Worm (Caenorhabditis elegans) whole organism, young adult: ENCODE results near the gene C27F2.9.
A peak's percentile ranks its signal among the peaks of the same experiment; 100 is the strongest.

ENCODE experiments used
- C17E4.6 ChIP-seq: fragments of 200-800 bp; sonication (Bioruptor generic); IDR thresholded peaks from 2 replicates; pipeline ENCODE4 v1.3.6; 2022; ENCODE audit warnings: missing genetic modification reagents, missing genetic modification characterization, missing compliant biosample characterization
- D2030.7 ChIP-seq: fragments of 200-800 bp; sonication (Bioruptor generic); IDR thresholded peaks from 2 replicates; pipeline ENCODE4 v1.3.6; 2022; ENCODE audit warnings: missing genetic modification reagents, missing genetic modification characterization, missing compliant biosample characterization
- F49E8.2 ChIP-seq: sonication (generic microtip); optimal IDR thresholded peaks from 3 replicates; lab custom pipeline; 2017; ENCODE audit warnings: missing genetic modification characterization, mild to moderate bottlenecking, missing compliant biosample characterization, antibody characterized with exemption, moderate library complexity; ENCODE audit not compliant: insufficient read depth
- F57A8.1 ChIP-seq: fragments of 200-800 bp; sonication (Bioruptor generic); optimal IDR thresholded peaks from 2 replicates; lab custom pipeline; 2018; ENCODE audit warnings: mild to moderate bottlenecking, missing genetic modification characterization, moderate library complexity, missing compliant biosample characterization
- F57C9.4 ChIP-seq: sonication (generic microtip); optimal IDR thresholded peaks from 2 replicates; lab custom pipeline; 2017; ENCODE audit warnings: mild to moderate bottlenecking, missing genetic modification characterization, missing compliant biosample characterization
- T07F8.4 ChIP-seq: sonication (generic microtip); optimal IDR thresholded peaks from 2 replicates; lab custom pipeline; 2016; ENCODE audit warnings: mild to moderate bottlenecking, missing genetic modification characterization, moderate library complexity, missing compliant biosample characterization
- Y67H2A.10 ChIP-seq: fragments of 200-800 bp; sonication (Bioruptor generic); conservative IDR thresholded peaks from 2 replicates; pipeline ENCODE4 v1.3.6; 2022; ENCODE audit warnings: missing genetic modification reagents, missing genetic modification characterization, missing compliant biosample characterization
- Y79H2A.3 ChIP-seq: fragments of 200-800 bp; sonication (Bioruptor generic); conservative IDR thresholded peaks from 2 replicates; pipeline ENCODE4 v1.3.6; 2022; ENCODE audit warnings: missing genetic modification reagents, missing genetic modification characterization, missing compliant biosample characterization
- ZK185.1 ChIP-seq: sonication (generic microtip); optimal IDR thresholded peaks from 2 replicates; lab custom pipeline; 2016; ENCODE audit warnings: mild to moderate bottlenecking, missing genetic modification characterization, missing compliant biosample characterization; ENCODE audit not compliant: poor library complexity, severe bottlenecking
- ama-1 ChIP-seq, 3 experiments: fragments of 150-350 bp in 1 of 3; sonication (generic microtip) in 2 of 3; optimal IDR thresholded peaks; 2 replicates each; lab custom pipeline; 2014 to 2018; ENCODE audit warnings: missing biosample characterization in 2 of 3, missing genetic modification characterization in 2 of 3, missing genetic modification reagents in 2 of 3
- athp-1 ChIP-seq: sonication (generic microtip); optimal IDR thresholded peaks from 2 replicates; lab custom pipeline; 2017; ENCODE audit warnings: mild to moderate bottlenecking, missing genetic modification characterization, missing compliant biosample characterization
- attf-5 ChIP-seq: fragments of 200-800 bp; sonication (Bioruptor generic); optimal IDR thresholded peaks from 2 replicates; lab custom pipeline; 2018; ENCODE audit warnings: mild to moderate bottlenecking, missing genetic modification characterization, missing compliant biosample characterization
- bed-2 ChIP-seq: fragments of 200-800 bp; sonication (Bioruptor generic); IDR thresholded peaks from 2 replicates; pipeline ENCODE4 v1.3.6; 2022; ENCODE audit warnings: missing genetic modification reagents, missing genetic modification characterization, missing compliant biosample characterization
- ccch-3 ChIP-seq: fragments of 200-800 bp; sonication (Bioruptor generic); optimal IDR thresholded peaks from 2 replicates; lab custom pipeline; 2018; ENCODE audit warnings: mild to moderate bottlenecking, missing genetic modification characterization, missing compliant biosample characterization
- cebp-1 ChIP-seq, 2 experiments: fragments of 200-800 bp in 1 of 2; sonication (Bioruptor generic) in 1 of 2; sonication (generic microtip) in 1 of 2; IDR thresholded peaks in 1 of 2; optimal IDR thresholded peaks in 1 of 2; 2 replicates each; pipeline versions ENCODE4 v1.3.6 to Lab custom; 2017 to 2022; ENCODE audit warnings: missing compliant biosample characterization in 2 of 2, missing genetic modification characterization in 2 of 2, mild to moderate bottlenecking in 1 of 2, missing genetic modification reagents in 1 of 2, moderate library complexity in 1 of 2
- cebp-2 ChIP-seq: fragments of 200-800 bp; sonication (Bioruptor generic); IDR thresholded peaks from 2 replicates; pipeline ENCODE4 v1.3.6; 2022; ENCODE audit warnings: missing genetic modification characterization, missing compliant biosample characterization
- ceh-27 ChIP-seq: fragments of 200-800 bp; sonication (Bioruptor generic); optimal IDR thresholded peaks from 2 replicates; lab custom pipeline; 2018; ENCODE audit warnings: mild to moderate bottlenecking, missing genetic modification characterization, moderate library complexity, missing compliant biosample characterization
- ceh-58 ChIP-seq: fragments of 200-800 bp; sonication (Bioruptor generic); IDR thresholded peaks from 2 replicates; pipeline ENCODE4 v1.3.6; 2022; ENCODE audit warnings: missing genetic modification characterization, missing compliant biosample characterization
- ceh-79 ChIP-seq: sonication (generic microtip); optimal IDR thresholded peaks from 2 replicates; lab custom pipeline; 2017; ENCODE audit warnings: mild to moderate bottlenecking, missing genetic modification characterization, missing compliant biosample characterization
- egl-44 ChIP-seq: fragments of 200-800 bp; sonication (Bioruptor generic); IDR thresholded peaks from 2 replicates; pipeline ENCODE4 v1.3.6; 2022; ENCODE audit warnings: missing genetic modification reagents, missing genetic modification characterization, missing compliant biosample characterization
- egrh-3 ChIP-seq: fragments of 200-800 bp; sonication (Bioruptor generic); IDR thresholded peaks from 2 replicates; pipeline ENCODE4 v1.3.6; 2022; ENCODE audit warnings: missing genetic modification reagents, missing genetic modification characterization, missing compliant biosample characterization
- fkh-3 ChIP-seq: sonication (generic microtip); optimal IDR thresholded peaks from 2 replicates; lab custom pipeline; 2016; ENCODE audit warnings: mild to moderate bottlenecking, missing genetic modification characterization, missing compliant biosample characterization
- gei-17 ChIP-seq: fragments of 200-800 bp; sonication (Bioruptor generic); optimal IDR thresholded peaks from 2 replicates; lab custom pipeline; 2018; ENCODE audit warnings: mild to moderate bottlenecking, missing genetic modification characterization, missing compliant biosample characterization
- him-1 ChIP-seq: sonication (generic microtip); optimal IDR thresholded peaks from 2 replicates; lab custom pipeline; 2016; ENCODE audit warnings: missing genotype, missing genetic modification reagents, missing genetic modification characterization, missing compliant biosample characterization
- hrde-1 ChIP-seq: sonication (generic microtip); optimal IDR thresholded peaks from 2 replicates; lab custom pipeline; 2016; ENCODE audit warnings: missing genetic modification characterization, mild to moderate bottlenecking, missing compliant biosample characterization, moderate library complexity, missing genotype, missing genetic modification reagents, borderline replicate concordance
- let-526 ChIP-seq: fragments of 200-800 bp; sonication (Bioruptor generic); IDR thresholded peaks from 2 replicates; pipeline ENCODE4 v1.3.6; 2022; ENCODE audit warnings: missing genetic modification reagents, missing genetic modification characterization, missing compliant biosample characterization
- let-607 ChIP-seq, 2 experiments: fragments of 200-800 bp in 1 of 2; sonication (Bioruptor generic) in 1 of 2; sonication (generic microtip) in 1 of 2; optimal IDR thresholded peaks; 2 replicates each; lab custom pipeline; 2016 to 2018; ENCODE audit warnings: mild to moderate bottlenecking in 2 of 2, missing compliant biosample characterization in 2 of 2, missing genetic modification characterization in 2 of 2, moderate library complexity in 2 of 2, missing genotype in 1 of 2
- lin-40 ChIP-seq: sonication (generic microtip); optimal IDR thresholded peaks from 2 replicates; lab custom pipeline; 2016; ENCODE audit warnings: missing genetic modification characterization, mild to moderate bottlenecking, missing compliant biosample characterization, missing genotype, missing genetic modification reagents
- lin-54 ChIP-seq: fragments of 200-800 bp; sonication (Bioruptor generic); optimal IDR thresholded peaks from 2 replicates; lab custom pipeline; 2018; ENCODE audit warnings: mild to moderate bottlenecking, missing genetic modification characterization, missing compliant biosample characterization
- lir-1 ChIP-seq: fragments of 200-800 bp; sonication (Bioruptor generic); conservative IDR thresholded peaks from 2 replicates; pipeline ENCODE4 v1.3.6; 2022; ENCODE audit warnings: missing genetic modification reagents, missing genetic modification characterization, missing compliant biosample characterization
- madf-3 ChIP-seq: fragments of 200-800 bp; sonication (Bioruptor generic); IDR thresholded peaks from 2 replicates; pipeline ENCODE4 v1.3.6; 2022; ENCODE audit warnings: missing genetic modification reagents, missing genetic modification characterization, missing compliant biosample characterization
- madf-6 ChIP-seq: fragments of 200-800 bp; sonication (Bioruptor generic); IDR thresholded peaks from 2 replicates; pipeline ENCODE4 v1.3.6; 2022; ENCODE audit warnings: missing genetic modification reagents, missing genetic modification characterization, missing compliant biosample characterization
- mes-4 ChIP-seq: sonication (generic microtip); optimal IDR thresholded peaks from 2 replicates; lab custom pipeline; 2016; ENCODE audit warnings: missing genotype, missing genetic modification characterization, missing compliant biosample characterization
- nhr-120 ChIP-seq: fragments of 200-800 bp; sonication (Bioruptor generic); IDR thresholded peaks from 2 replicates; pipeline ENCODE4 v1.3.6; 2022; ENCODE audit warnings: missing genetic modification characterization, missing compliant biosample characterization
- nhr-27 ChIP-seq: fragments of 200-800 bp; sonication (Bioruptor generic); optimal IDR thresholded peaks from 2 replicates; lab custom pipeline; 2018; ENCODE audit warnings: mild to moderate bottlenecking, missing genetic modification characterization, moderate library complexity, missing compliant biosample characterization
- pha-4 ChIP-seq: fragments of 150-350 bp; sonication (generic microtip); optimal IDR thresholded peaks from 2 replicates; lab custom pipeline; 2014; ENCODE audit warnings: missing biosample characterization, missing genetic modification reagents, missing genetic modification characterization
- repo-1 ChIP-seq: sonication (generic microtip); optimal IDR thresholded peaks from 2 replicates; lab custom pipeline; 2017; ENCODE audit warnings: mild to moderate bottlenecking, missing genetic modification characterization, missing compliant biosample characterization
- rpc-1 ChIP-seq, 2 experiments: fragments of 150-350 bp in 1 of 2; sonication (generic microtip) in 1 of 2; optimal IDR thresholded peaks; 2 replicates each; lab custom pipeline; 2014 to 2018; ENCODE audit warnings: missing biosample characterization in 1 of 2, missing genetic modification characterization in 1 of 2, missing genetic modification reagents in 1 of 2, missing genotype in 1 of 2
- snpc-1.3 ChIP-seq: sonication (generic microtip); optimal IDR thresholded peaks from 2 replicates; lab custom pipeline; 2017; ENCODE audit warnings: missing genetic modification characterization, mild to moderate bottlenecking, missing compliant biosample characterization, antibody characterized with exemption, moderate library complexity, missing genotype, missing genetic modification reagents; ENCODE audit not compliant: insufficient read depth
- sptf-2 ChIP-seq: fragments of 200-800 bp; sonication (Bioruptor generic); optimal IDR thresholded peaks from 2 replicates; lab custom pipeline; 2018; ENCODE audit warnings: mild to moderate bottlenecking, missing genetic modification characterization, missing compliant biosample characterization
- tbx-9 ChIP-seq: sonication (generic microtip); optimal IDR thresholded peaks from 2 replicates; lab custom pipeline; 2016; ENCODE audit warnings: borderline replicate concordance, missing genetic modification characterization, inconsistent platforms, missing compliant biosample characterization
- xnd-1 ChIP-seq: sonication (generic microtip); optimal IDR thresholded peaks from 2 replicates; lab custom pipeline; 2016; ENCODE audit warnings: missing genotype, missing genetic modification reagents, missing genetic modification characterization, missing compliant biosample characterization
- ztf-25 ChIP-seq: fragments of 200-800 bp; sonication (Bioruptor generic); IDR thresholded peaks from 2 replicates; pipeline ENCODE4 v1.3.6; 2022; ENCODE audit warnings: missing genetic modification reagents, missing genetic modification characterization, missing compliant biosample characterization

C27F2.9 gene

DNA sequence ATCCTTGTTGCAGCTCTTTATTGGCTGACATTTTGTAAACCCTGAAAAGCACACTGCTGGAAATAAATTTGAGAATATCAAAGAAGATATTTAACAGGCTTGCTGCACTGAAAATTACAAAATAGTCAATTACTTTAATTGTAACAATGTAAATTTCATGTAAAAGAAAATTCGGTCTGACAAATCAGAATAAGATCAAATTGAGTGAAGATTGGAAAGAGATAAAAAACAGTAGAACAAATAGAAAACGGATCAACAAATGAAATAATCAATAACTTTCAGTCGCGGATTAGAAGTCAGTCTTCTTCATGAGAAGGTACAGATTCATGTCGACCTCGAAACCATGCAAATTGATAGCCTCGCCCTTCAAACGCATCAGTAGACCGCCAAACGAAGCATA lies 45.8 kb downstream of the C27F2.9 start, which contains the start of gene rars-1:
Gene rars-1, minus strand, starts transcription at position 101 of the 400 bp plus-strand sequence.
- TF ChIP-seq let-526 (no peak), lin-54 (peak; percentile 14), athp-1 (tag; lab: Kevin White, UChicago) (no peak), ceh-58 (GFP tag; lab: Robert Waterston, UW) (0 out of 2 replicates have a peak, but pooled peaks have one; percentile 56)

- TF ChIP-seq snpc-1.3, result no peak
- peak; percentile 19 for TF ChIP-seq hrde-1 (tag; lab: Kevin White, UChicago)
Measured at ce11 chrIII:4913736-4914135, 49.1 kb downstream of the C27F2.9 start.

ce11 chrIII:4912317-4912716 lies 50.5 kb downstream of the C27F2.9 start, which contains the start of the genes F26F4.9 and cee-1:
TSS of gene F26F4.9 (minus strand) at chrIII:4912521.
TSS of gene cee-1 (plus strand) at chrIII:4912699.
- TF ChIP-seq attf-5 (no peak), madf-6 (GFP tag; lab: Robert Waterston, UW) (no peak), Y67H2A.10 (GFP tag; lab: Robert Waterston, UW) (no peak), mes-4 (tag; lab: Kevin White, UChicago) (no peak), lir-1 (GFP tag; lab: Robert Waterston, UW) (no peak), him-1 (tag; lab: Kevin White, UChicago) (peak; percentile 44), gei-17 (GFP tag; lab: Kevin White, UChicago) (no peak), ceh-79 (tag; lab: Kevin White, UChicago) (no peak), F49E8.2 (no peak), madf-3 (GFP tag; lab: Robert Waterston, UW) (no peak), ZK185.1 (tag; lab: Kevin White, UChicago) (peak; percentile 76), cebp-2 (no peak), F57A8.1 (GFP tag; lab: Kevin White, UChicago) (no peak), cebp-1 (GFP tag; IDR thresholded peaks at IDR 0.05; lab: Robert Waterston, UW) (no peak), cebp-1 (tag; optimal IDR thresholded peaks at IDR 0.05; lab: Kevin White, UChicago) (peak; percentile 24), repo-1 (no peak), xnd-1 (tag; lab: Kevin White, UChicago) (no peak), nhr-27 (tag; lab: Kevin White, UChicago) (no peak), rpc-1 (optimal IDR thresholded peaks at IDR 0.05; lab: Kevin White, UChicago) (no peak), rpc-1 (tag; optimal IDR thresholded peaks at IDR 0.05; lab: Kevin White, UChicago) (no peak), egl-44 (GFP tag; lab: Robert Waterston, UW) (no peak), lin-54 (peak; percentile 3), let-607 (tag; optimal IDR thresholded peaks at IDR 0.05; lab: Kevin White, UChicago) (peak in 1 of 2 experiments; percentile 60), ztf-25 (GFP tag; lab: Robert Waterston, UW) (no peak), pha-4 (tag; lab: Kevin White, UChicago) (no peak), lin-40 (tag; lab: Kevin White, UChicago) (peak; percentile 5), C17E4.6 (no peak), Y79H2A.3 (no peak), fkh-3 (no peak), ceh-58 (GFP tag; lab: Robert Waterston, UW) (no peak), F57C9.4 (tag; lab: Kevin White, UChicago) (no peak), nhr-120 (GFP tag; lab: Robert Waterston, UW) (no peak), ama-1 (optimal IDR thresholded peaks at IDR 0.05; lab: Kevin White, UChicago) (no peak), ama-1 (GFP tag; optimal IDR thresholded peaks at IDR 0.05; lab: Kevin White, UChicago) (no peak), tbx-9 (tag; lab: Kevin White, UChicago) (no peak), T07F8.4 (tag; lab: Kevin White, UChicago) (no peak), ceh-27 (GFP tag; lab: Kevin White, UChicago) (peak; percentile 61), athp-1 (tag; lab: Kevin White, UChicago) (no peak), sptf-2 (no peak), bed-2 (GFP tag; lab: Robert Waterston, UW) (no peak), D2030.7 (GFP tag; lab: Robert Waterston, UW) (peak; percentile 26; the same call in 1 of the 2 replicates), ccch-3 (GFP tag; lab: Kevin White, UChicago) (no peak), egrh-3 (GFP tag; lab: Robert Waterston, UW) (no peak)
